Fruit fly (Drosophila melanogaster) whole organism, pupa: Measurements from ENCODE around the gene CG5171.

Experiments
- CG12605 ChIP-seq: fragments of 200-800 bp; sonication (Bioruptor generic); IDR thresholded peaks from 2 replicates; pipeline ENCODE4 v1.3.6; 2022; ENCODE audit warnings: missing biosample characterization, missing genetic modification characterization
- CG15710 ChIP-seq: fragments of 200-800 bp; sonication (Bioruptor generic); optimal IDR thresholded peaks from 2 replicates; lab custom pipeline; 2018; ENCODE audit warnings: missing biosample characterization, mild to moderate bottlenecking, missing genetic modification characterization, moderate library complexity
- CG4496 ChIP-seq: fragments of 200-800 bp; sonication (Bioruptor generic); IDR thresholded peaks from 3 replicates; pipeline ENCODE4 v1.3.6; 2022; ENCODE audit warnings: missing biosample characterization, missing genetic modification characterization
- D1 ChIP-seq: fragments of 200-800 bp; sonication (Bioruptor generic); optimal IDR thresholded peaks from 2 replicates; lab custom pipeline; 2018; ENCODE audit warnings: missing biosample characterization, mild to moderate bottlenecking, missing genetic modification characterization, moderate library complexity
- EcR ChIP-seq: fragments of 200-800 bp; sonication (Bioruptor generic); optimal IDR thresholded peaks from 3 replicates; lab custom pipeline; 2019; ENCODE audit warnings: missing biosample characterization, missing genetic modification characterization, mild to moderate bottlenecking, moderate library complexity, missing genetic modification reagents
- Pif1A ChIP-seq: fragments of 200-800 bp; sonication (Bioruptor generic); optimal IDR thresholded peaks from 3 replicates; lab custom pipeline; 2016; ENCODE audit warnings: missing biosample characterization, missing genetic modification characterization
- Pif1B ChIP-seq: fragments of 200-800 bp; sonication (Bioruptor generic); optimal IDR thresholded peaks from 3 replicates; lab custom pipeline; 2016; ENCODE audit warnings: missing biosample characterization, missing genetic modification characterization
- Snoo ChIP-seq: fragments of 200-800 bp; sonication (Bioruptor generic); optimal IDR thresholded peaks from 3 replicates; lab custom pipeline; 2017; ENCODE audit warnings: missing biosample characterization, mild to moderate bottlenecking, missing genetic modification characterization, inconsistent platforms
- fd96Ca ChIP-seq: fragments of 200-800 bp; sonication (Bioruptor generic); IDR thresholded peaks from 3 replicates; pipeline ENCODE4 v1.3.6; 2022; ENCODE audit warnings: missing biosample characterization, missing genetic modification characterization
- rn ChIP-seq: fragments of 200-800 bp; sonication (Bioruptor generic); IDR thresholded peaks from 2 replicates; pipeline ENCODE4 v1.3.6; 2022; ENCODE audit warnings: missing biosample characterization, missing genetic modification characterization

DNA sequence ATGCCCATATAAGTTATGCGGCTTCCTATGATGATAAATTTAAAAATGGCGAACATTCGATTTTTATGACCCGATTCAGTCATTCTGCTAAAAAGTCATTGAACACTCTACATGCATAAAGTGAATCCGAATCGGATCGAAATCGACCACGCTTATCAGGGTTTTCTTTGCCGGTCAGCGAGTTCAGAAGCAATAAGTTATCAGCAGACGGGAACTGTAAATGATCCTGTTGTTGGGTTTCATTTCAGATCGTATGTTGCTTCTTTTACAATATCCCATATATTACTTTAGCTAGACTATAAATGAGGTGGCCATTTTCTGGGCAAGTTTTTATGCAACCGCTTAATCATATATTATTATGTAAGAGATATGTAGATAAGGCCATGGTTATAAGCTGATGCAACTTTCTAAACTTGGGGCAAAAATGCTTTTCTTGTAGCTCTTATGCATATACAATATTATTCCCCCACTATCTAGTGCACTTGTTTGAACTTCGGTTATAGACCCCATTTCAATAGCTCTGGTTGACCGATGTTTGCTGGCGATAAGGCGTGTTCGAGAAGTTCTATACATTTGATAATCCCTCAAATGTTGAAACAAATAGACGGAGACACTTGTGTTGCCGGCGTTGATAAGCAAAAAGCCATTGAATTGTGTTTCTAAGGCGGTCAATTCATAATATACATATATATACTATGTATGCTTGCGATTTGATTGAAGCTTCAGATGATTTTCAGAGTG lies 30.9 kb downstream of the CG5171 start:
- TF ChIP-seq EcR (peak; percentile 53), Pif1B (GFP tag; lab: Kevin White, UChicago) (no peak), D1 (tag; lab: Kevin White, UChicago) (no peak), Snoo (tag; lab: Kevin White, UChicago) (no peak), CG4496 (GFP tag; lab: Robert Waterston, UW) (no peak), CG12605 (GFP tag; lab: Robert Waterston, UW) (no peak), Pif1A (GFP tag; lab: Kevin White, UChicago) (no peak), CG15710 (no peak), fd96Ca (no peak), rn (no peak)
